Fruit fly (Drosophila melanogaster) whole organism, embryonic: ENCODE measurements around the gene Rrp46.

Experiments
- Asciz ChIP-seq: fragments of 200-800 bp; sonication (Bioruptor generic); optimal IDR thresholded peaks from 2 replicates; lab custom pipeline; 2017; ENCODE audit warnings: missing biosample characterization, mild to moderate bottlenecking, missing genetic modification characterization, missing genetic modification reagents
- Atf-2 ChIP-seq: fragments of 200-800 bp; sonication (Bioruptor generic); optimal IDR thresholded peaks from 2 replicates; lab custom pipeline; 2016; ENCODE audit warnings: missing biosample characterization, missing genetic modification characterization
- CG10543 ChIP-seq: fragments of 200-800 bp; sonication (Bioruptor generic); optimal IDR thresholded peaks from 3 replicates; lab custom pipeline; 2017; ENCODE audit warnings: missing biosample characterization, mild to moderate bottlenecking, missing genetic modification characterization, moderate library complexity
- CG14014 ChIP-seq: fragments of 200-800 bp; sonication (Bioruptor generic); IDR thresholded peaks from 2 replicates; pipeline ENCODE4 v1.3.6; 2022; ENCODE audit warnings: missing biosample characterization, missing genetic modification characterization
- CG15011 ChIP-seq: fragments of 200-800 bp; sonication (Bioruptor generic); optimal IDR thresholded peaks from 3 replicates; lab custom pipeline; 2018; ENCODE audit warnings: missing biosample characterization, mild to moderate bottlenecking, missing genetic modification characterization
- CG18599 ChIP-seq: fragments of 200-800 bp; sonication (Bioruptor generic); optimal IDR thresholded peaks from 3 replicates; lab custom pipeline; 2017; ENCODE audit warnings: missing biosample characterization, missing genetic modification characterization, mild to moderate bottlenecking, moderate library complexity, missing genetic modification reagents
- CG34224 ChIP-seq: fragments of 200-800 bp; sonication (Bioruptor generic); IDR thresholded peaks from 3 replicates; pipeline ENCODE4 v1.3.6; 2022; ENCODE audit warnings: missing biosample characterization, missing genetic modification characterization; ENCODE audit not compliant: partially characterized antibody
- CG3995 ChIP-seq: fragments of 200-800 bp; sonication (Bioruptor generic); optimal IDR thresholded peaks from 3 replicates; lab custom pipeline; 2016; ENCODE audit warnings: missing biosample characterization, missing genetic modification characterization
- CG6813 ChIP-seq: fragments of 200-800 bp; sonication (Bioruptor generic); optimal IDR thresholded peaks from 2 replicates; lab custom pipeline; 2017; ENCODE audit warnings: missing biosample characterization, missing genetic modification characterization, mild to moderate bottlenecking, moderate library complexity, missing genetic modification reagents
- CG7556 ChIP-seq: fragments of 200-800 bp; sonication (Bioruptor generic); optimal IDR thresholded peaks from 2 replicates; lab custom pipeline; 2017; ENCODE audit warnings: missing biosample characterization, mild to moderate bottlenecking, missing genetic modification characterization
- CG8281 ChIP-seq: fragments of 200-800 bp; sonication (Bioruptor generic); optimal IDR thresholded peaks from 2 replicates; lab custom pipeline; 2018; ENCODE audit warnings: missing biosample characterization, mild to moderate bottlenecking, missing genetic modification characterization, moderate library complexity
- CG8290 ChIP-seq, 3 experiments: fragments of 200-800 bp; sonication (Bioruptor generic); optimal IDR thresholded peaks; 2 replicates each; lab custom pipeline; 2016 to 2019; ENCODE audit warnings: missing biosample characterization in 3 of 3, missing genetic modification characterization in 3 of 3, mild to moderate bottlenecking in 2 of 3, moderate library complexity in 1 of 3
- CG8359 ChIP-seq: fragments of 200-800 bp; sonication (Bioruptor generic); optimal IDR thresholded peaks from 2 replicates; lab custom pipeline; 2017; ENCODE audit warnings: missing biosample characterization, mild to moderate bottlenecking, missing genetic modification characterization, borderline replicate concordance
- CG8478 ChIP-seq: fragments of >200 bp; optimal IDR thresholded peaks from 2 replicates; lab custom pipeline; 2018
- Dek ChIP-seq: fragments of 200-800 bp; sonication (Bioruptor generic); optimal IDR thresholded peaks from 3 replicates; lab custom pipeline; 2019; ENCODE audit warnings: missing biosample characterization, mild to moderate bottlenecking, missing genetic modification characterization, moderate library complexity
- GATAe ChIP-seq: fragments of 200-800 bp; sonication (Bioruptor generic); conservative IDR thresholded peaks from 2 replicates; pipeline ENCODE4 v1.3.6; 2022; ENCODE audit warnings: missing biosample characterization, missing genetic modification characterization
- Hand ChIP-seq: fragments of 200-800 bp; sonication (Bioruptor generic); optimal IDR thresholded peaks from 2 replicates; lab custom pipeline; 2017; ENCODE audit warnings: mild to moderate bottlenecking, missing biosample characterization, missing genetic modification reagents, missing genetic modification characterization
- Hr3 ChIP-seq: fragments of 200-800 bp; sonication (Bioruptor generic); optimal IDR thresholded peaks from 3 replicates; lab custom pipeline; 2016; ENCODE audit warnings: missing biosample characterization, missing genetic modification characterization
- Med ChIP-seq: fragments of 200-800 bp; sonication (Bioruptor generic); peaks from one replicate; lab custom pipeline; 2016; ENCODE audit warnings: missing biosample characterization, missing genetic modification characterization, mild to moderate bottlenecking, inconsistent platforms, moderate library complexity
- NK7.1 ChIP-seq: fragments of 200-800 bp; sonication (Bioruptor generic); optimal IDR thresholded peaks from 3 replicates; lab custom pipeline; 2016; ENCODE audit warnings: missing biosample characterization, missing genetic modification characterization
- Optix ChIP-seq: fragments of 200-800 bp; sonication (Bioruptor generic); IDR thresholded peaks from 3 replicates; pipeline ENCODE4 v1.3.6; 2022; ENCODE audit warnings: missing biosample characterization, missing genetic modification characterization
- Pdp1 ChIP-seq, 2 experiments: fragments of 200-800 bp; sonication (Bioruptor generic); optimal IDR thresholded peaks; 3 replicates each; lab custom pipeline; 2016; ENCODE audit warnings: missing biosample characterization in 2 of 2, missing genetic modification characterization in 2 of 2, mild to moderate bottlenecking in 1 of 2, moderate library complexity in 1 of 2
- Rx ChIP-seq: fragments of 200-800 bp; sonication (Bioruptor generic); IDR thresholded peaks from 2 replicates; pipeline ENCODE4 v1.3.6; 2022; ENCODE audit warnings: missing biosample characterization, missing genetic modification characterization
- Ssrp ChIP-seq: fragments of 200-800 bp; sonication (Bioruptor generic); optimal IDR thresholded peaks from 2 replicates; lab custom pipeline; 2018; ENCODE audit warnings: missing biosample characterization, mild to moderate bottlenecking, missing genetic modification characterization, moderate library complexity
- Taf1 ChIP-seq: fragments of 200-800 bp; sonication (Bioruptor generic); IDR thresholded peaks from 2 replicates; pipeline ENCODE4 v1.3.6; 2022; ENCODE audit warnings: missing biosample characterization, missing genetic modification characterization
- Tbp ChIP-seq: fragments of >200 bp; optimal IDR thresholded peaks from 2 replicates; lab custom pipeline; 2018; ENCODE audit warnings: missing biosample characterization, missing genetic modification characterization
- Xbp1 ChIP-seq: fragments of 200-800 bp; sonication (Bioruptor generic); optimal IDR thresholded peaks from 3 replicates; lab custom pipeline; 2016; ENCODE audit warnings: missing biosample characterization, mild to moderate bottlenecking, missing genetic modification characterization
- chinmo ChIP-seq: fragments of 200-800 bp; sonication (Bioruptor generic); IDR thresholded peaks from 4 replicates; pipeline ENCODE4 v1.3.6; 2022; ENCODE audit warnings: missing biosample characterization, missing genetic modification characterization; ENCODE audit not compliant: partially characterized antibody
- crol ChIP-seq: fragments of 200-800 bp; sonication (Bioruptor generic); IDR thresholded peaks from 2 replicates; pipeline ENCODE4 v1.3.6; 2022; ENCODE audit warnings: missing biosample characterization, missing genetic modification characterization
- cwo ChIP-seq: fragments of 200-800 bp; sonication (Bioruptor generic); optimal IDR thresholded peaks from 3 replicates; lab custom pipeline; 2017; ENCODE audit warnings: missing biosample characterization, missing genetic modification characterization, mild to moderate bottlenecking, moderate library complexity, missing genetic modification reagents
- dimm ChIP-seq: fragments of 200-800 bp; sonication (Bioruptor generic); IDR thresholded peaks from 2 replicates; pipeline ENCODE4 v1.3.6; 2022; ENCODE audit warnings: missing biosample characterization, missing genetic modification characterization
- dysf ChIP-seq: fragments of 200-800 bp; sonication (Bioruptor generic); IDR thresholded peaks from 3 replicates; pipeline ENCODE4 v1.3.6; 2022; ENCODE audit warnings: missing biosample characterization, missing genetic modification characterization
- grn ChIP-seq: fragments of 200-800 bp; sonication (Bioruptor generic); optimal IDR thresholded peaks from 3 replicates; lab custom pipeline; 2017; ENCODE audit warnings: missing biosample characterization, missing genetic modification characterization
- kah ChIP-seq: fragments of 200-800 bp; sonication (Bioruptor generic); optimal IDR thresholded peaks from 2 replicates; lab custom pipeline; 2018; ENCODE audit warnings: missing biosample characterization, mild to moderate bottlenecking, missing genetic modification characterization
- lbe ChIP-seq: fragments of 200-800 bp; sonication (Bioruptor generic); optimal IDR thresholded peaks from 2 replicates; lab custom pipeline; 2016; ENCODE audit warnings: missing biosample characterization, mild to moderate bottlenecking, missing genetic modification characterization
- maf-S ChIP-seq: fragments of 200-800 bp; sonication (Bioruptor generic); optimal IDR thresholded peaks from 2 replicates; lab custom pipeline; 2016; ENCODE audit warnings: missing biosample characterization, missing genetic modification characterization
- nom ChIP-seq: fragments of 200-800 bp; sonication (Bioruptor generic); optimal IDR thresholded peaks from 2 replicates; lab custom pipeline; 2017; ENCODE audit warnings: missing biosample characterization, missing genetic modification characterization, mild to moderate bottlenecking, moderate library complexity, missing genetic modification reagents
- pho ChIP-seq: fragments of 200-800 bp; sonication (Bioruptor generic); optimal IDR thresholded peaks from 2 replicates; lab custom pipeline; 2016; ENCODE audit warnings: missing biosample characterization, missing genetic modification characterization
- sc ChIP-seq, 3 experiments: fragments of >200 bp in 2 of 3; fragments of 200-800 bp in 1 of 3; sonication (Bioruptor generic) in 1 of 3; optimal IDR thresholded peaks; 2 replicates in 2 of 3; 3 replicates in 1 of 3; lab custom pipeline; 2017; ENCODE audit warnings: mild to moderate bottlenecking in 1 of 3, missing biosample characterization in 1 of 3, missing genetic modification characterization in 1 of 3, missing genetic modification reagents in 1 of 3
- sd ChIP-seq: fragments of 200-800 bp; sonication (Bioruptor generic); optimal IDR thresholded peaks from 3 replicates; lab custom pipeline; 2018; ENCODE audit warnings: missing biosample characterization, mild to moderate bottlenecking, missing genetic modification characterization, moderate library complexity
- so ChIP-seq: fragments of 200-800 bp; sonication (Bioruptor generic); IDR thresholded peaks from 3 replicates; pipeline ENCODE4 v1.3.6; 2022; ENCODE audit warnings: missing biosample characterization, missing genetic modification characterization
- sug ChIP-seq: fragments of 200-800 bp; optimal IDR thresholded peaks from 2 replicates; lab custom pipeline; 2019; ENCODE audit warnings: missing biosample characterization, mild to moderate bottlenecking, missing genetic modification characterization, moderate library complexity
- wdn ChIP-seq: fragments of 200-800 bp; sonication (Bioruptor generic); IDR thresholded peaks from 2 replicates; pipeline ENCODE4 v1.3.6; 2022; ENCODE audit warnings: missing biosample characterization, missing genetic modification characterization
- wek ChIP-seq: fragments of 200-800 bp; sonication (Bioruptor generic); optimal IDR thresholded peaks from 3 replicates; lab custom pipeline; 2018; ENCODE audit warnings: missing biosample characterization, mild to moderate bottlenecking, missing genetic modification characterization, moderate library complexity
- zen ChIP-seq: fragments of 200-800 bp; sonication (Bioruptor generic); optimal IDR thresholded peaks from 3 replicates; lab custom pipeline; 2018; ENCODE audit warnings: missing biosample characterization, mild to moderate bottlenecking, missing genetic modification characterization, moderate library complexity
- zfh1 ChIP-seq: fragments of 200-800 bp; sonication (Bioruptor generic); IDR thresholded peaks from 3 replicates; pipeline ENCODE4 v1.3.6; 2022; ENCODE audit warnings: missing biosample characterization, missing genetic modification characterization

Rrp46 gene

dm6 chr3R:10394368-10394770 is 18.7 kb upstream of the Rrp46 start (continued):
- TF ChIP-seq CG6813 (GFP tag; lab: Kevin White, UChicago) (no peak), wdn (no peak), maf-S (GFP tag; lab: Kevin White, UChicago) (no peak), CG7556 (no peak), lbe (GFP tag; lab: Kevin White, UChicago) (no peak), Hr3 (GFP tag; lab: Kevin White, UChicago) (no peak), grn (GFP tag; lab: Kevin White, UChicago) (peak; percentile 81), cwo (GFP tag; lab: Kevin White, UChicago) (peak; percentile 100), sc (optimal IDR thresholded peaks at IDR 0.05; lab: Kevin White, UChicago) (no peak), sc (GFP tag; optimal IDR thresholded peaks at IDR 0.05; lab: Kevin White, UChicago) (no peak), dysf (GFP tag; lab: Robert Waterston, UW) (0 out of 3 replicates have a peak, but pooled peaks have one; percentile 39), Taf1 (no peak), Optix (GFP tag; lab: Robert Waterston, UW) (peak; percentile 19; the same call in 1 of the 3 replicates), so (GFP tag; lab: Robert Waterston, UW) (0 out of 3 replicates have a peak, but pooled peaks have one; percentile 14), sug (tag; lab: Kevin White, UChicago) (peak; percentile 74), CG8359 (no peak), CG15011 (GFP tag; lab: Kevin White, UChicago) (no peak), pho (GFP tag; lab: Kevin White, UChicago) (no peak), zen (tag; lab: Kevin White, UChicago) (no peak), CG8290 (GFP tag; optimal IDR thresholded peaks at IDR 0.05; lab: Kevin White, UChicago) (no peak), CG8290 (tag; optimal IDR thresholded peaks at IDR 0.05; lab: Kevin White, UChicago) (peak in 1 of 2 experiments; percentile 5), kah (GFP tag; lab: Kevin White, UChicago) (no peak), sd (tag; lab: Kevin White, UChicago) (peak; percentile 60), NK7.1 (GFP tag; lab: Kevin White, UChicago) (no peak), CG14014 (GFP tag; lab: Robert Waterston, UW) (no peak), CG18599 (GFP tag; lab: Kevin White, UChicago) (peak; percentile 8), Hand (GFP tag; lab: Kevin White, UChicago) (no peak), GATAe (GFP tag; lab: Robert Waterston, UW) (peak; percentile 89), Pdp1 (GFP tag; optimal IDR thresholded peaks at IDR 0.05; lab: Kevin White, UChicago) (peak in 1 of 2 experiments; percentile 33)

- no peak for TF ChIP-seq Atf-2
- no peak for TF ChIP-seq Tbp (GFP tag; lab: Kevin White, UChicago)
- peak; percentile 12; the same call in 1 of the 3 replicates for TF ChIP-seq CG34224 (GFP tag; lab: Robert Waterston, UW)
- peak; percentile 60; the same call in 2 of the 4 replicates for TF ChIP-seq chinmo (GFP tag; lab: Robert Waterston, UW)
- 0 out of 2 replicates have a peak, but pooled peaks have one; percentile 2 for TF ChIP-seq dimm (GFP tag; lab: Robert Waterston, UW)
- TF ChIP-seq Med (GFP tag; lab: Kevin White, UChicago): peak; percentile 72
- no peak for TF ChIP-seq Xbp1 (GFP tag; lab: Kevin White, UChicago)
- peak; percentile 91 for TF ChIP-seq cwo (GFP tag; lab: Kevin White, UChicago)
- TF ChIP-seq nom (GFP tag; lab: Kevin White, UChicago): peak; percentile 6
Observed at dm6 chr3R:10395233-10395815, 17.8 kb upstream of the Rrp46 start.

dm6 chr3R:10400732-10401131 is 12.4 kb upstream of the Rrp46 start, which contains the start of gene mthl11:
Gene mthl11 (plus strand): TSS chr3R:10401032.
- no peak for TF ChIP-seq Dek (tag; lab: Kevin White, UChicago)
- TF ChIP-seq zfh1 (GFP tag; lab: Robert Waterston, UW): no peak
- no peak for TF ChIP-seq Asciz (GFP tag; lab: Kevin White, UChicago)
- no peak for TF ChIP-seq CG3995 (GFP tag; lab: Kevin White, UChicago)
- no peak for TF ChIP-seq CG8281 (tag; lab: Kevin White, UChicago)
- no peak for TF ChIP-seq crol (GFP tag; lab: Robert Waterston, UW)
- no peak for TF ChIP-seq Rx (GFP tag; lab: Robert Waterston, UW)
- TF ChIP-seq CG8478 (lab: Kevin White, UChicago): no peak
- TF ChIP-seq CG10543 (GFP tag; lab: Kevin White, UChicago): no peak
- TF ChIP-seq Tbp (GFP tag; lab: Kevin White, UChicago): no peak
- TF ChIP-seq wek (GFP tag; lab: Kevin White, UChicago): no peak
- TF ChIP-seq Ssrp (tag; lab: Kevin White, UChicago): no peak
- no peak for TF ChIP-seq sc (optimal IDR thresholded peaks at IDR 0.05; lab: Kevin White, UChicago)
- no peak for TF ChIP-seq sc (GFP tag; optimal IDR thresholded peaks at IDR 0.05; lab: Kevin White, UChicago)
- no peak for TF ChIP-seq Med (GFP tag; lab: Kevin White, UChicago)
- TF ChIP-seq zen (tag; lab: Kevin White, UChicago): no peak
